Worm (Caenorhabditis elegans): ENCODE data around the gene clp-7.

The clp-7 gene

ce11 chrIV:1459419-1459818, 13.7 kb upstream of the clp-7 start (continued):
- TF ChIP-seq egl-43 (GFP tag; IDR thresholded peaks at IDR 0.05), result no peak
- TF ChIP-seq daf-16 (GFP tag; optimal IDR thresholded peaks at IDR 0.05), result no peak
- TF ChIP-seq daf-16 (tag; optimal IDR thresholded peaks at IDR 0.05), result no peak
- no peak for TF ChIP-seq vab-7 (GFP tag; IDR thresholded peaks at IDR 0.05)
- TF ChIP-seq egl-27 (tag; optimal IDR thresholded peaks at IDR 0.05), result no peak
- no peak for TF ChIP-seq attf-4 (tag; optimal IDR thresholded peaks at IDR 0.05)
- no peak for TF ChIP-seq spr-1 (tag; optimal IDR thresholded peaks at IDR 0.05)
- no peak for TF ChIP-seq snpc-4 (tag; optimal IDR thresholded peaks at IDR 0.05)
- no peak for TF ChIP-seq lir-3 (tag; optimal IDR thresholded peaks at IDR 0.05)
- TF ChIP-seq ceh-20 (GFP tag; IDR thresholded peaks at IDR 0.05), result 0 out of 2 replicates have a peak, but pooled peaks have one; percentile 12
- no peak for TF ChIP-seq ctbp-1 (GFP tag; IDR thresholded peaks at IDR 0.05)
- no peak for TF ChIP-seq unc-39 (tag; optimal IDR thresholded peaks at IDR 0.05)
- TF ChIP-seq nhr-6 (tag; optimal IDR thresholded peaks at IDR 0.05), result no peak
- no peak for TF ChIP-seq mes-2 (tag; optimal IDR thresholded peaks at IDR 0.05; ENCODE audit: poor library complexity, severe bottlenecking)
- no peak for TF ChIP-seq Y5F2A.4 (GFP tag; optimal IDR thresholded peaks at IDR 0.05)
- TF ChIP-seq pqm-1 (tag; optimal IDR thresholded peaks at IDR 0.05), result no peak
- TF ChIP-seq lin-15B (tag; optimal IDR thresholded peaks at IDR 0.05), result no peak
- 0 out of 2 replicates have a peak, but pooled peaks have one; percentile 36 for TF ChIP-seq mdt-29 (GFP tag; IDR thresholded peaks at IDR 0.05)
- no peak for TF ChIP-seq ceh-44 (GFP tag; IDR thresholded peaks at IDR 0.05)
- TF ChIP-seq arid-1 (GFP tag; conservative IDR thresholded peaks at IDR 0.05), result 0 out of 2 replicates have a peak, but pooled peaks have one; percentile 8
- no peak for TF ChIP-seq set-16 (GFP tag; IDR thresholded peaks at IDR 0.05)
- TF ChIP-seq daf-12 (tag; optimal IDR thresholded peaks at IDR 0.05), result no peak
- no peak for TF ChIP-seq ztf-7 (tag; optimal IDR thresholded peaks at IDR 0.05)
- no peak for TF ChIP-seq nhr-10 (tag; optimal IDR thresholded peaks at IDR 0.05)
- peak; percentile 8 for TF ChIP-seq nhr-102 (tag; optimal IDR thresholded peaks at IDR 0.05)
- no peak for TF ChIP-seq nhr-25 (tag; optimal IDR thresholded peaks at IDR 0.05; ENCODE audit: borderline replicate concordance, insufficient read depth)
- TF ChIP-seq aha-1 (tag), result no peak
- no peak for TF ChIP-seq F49E8.2 (tag; optimal IDR thresholded peaks at IDR 0.05; ENCODE audit: borderline replicate concordance)
- TF ChIP-seq nhr-41 (GFP tag; IDR thresholded peaks at IDR 0.05), result no peak
- TF ChIP-seq fkh-10 (GFP tag; optimal IDR thresholded peaks at IDR 0.05), result no peak
- TF ChIP-seq hif-1 (tag; optimal IDR thresholded peaks at IDR 0.05), result no peak
- peak; percentile 16 for TF ChIP-seq dve-1 (tag; optimal IDR thresholded peaks at IDR 0.05; ENCODE audit: insufficient read depth)
- no peak for TF ChIP-seq unc-62 (GFP tag; optimal IDR thresholded peaks at IDR 0.05 in 1 of 2)
- no peak for TF ChIP-seq unc-62 (tag; optimal IDR thresholded peaks at IDR 0.05)
- no peak; the same call in 1 of the 2 replicates for TF ChIP-seq lin-1 (GFP tag; IDR thresholded peaks at IDR 0.05)
- no peak for TF ChIP-seq F26F4.8 (GFP tag; conservative IDR thresholded peaks at IDR 0.05)
- no peak for TF ChIP-seq nhr-48 (tag; optimal IDR thresholded peaks at IDR 0.05)

- 0 out of 2 replicates have a peak, but pooled peaks have one; percentile 18 for TF ChIP-seq egl-43 (GFP tag; IDR thresholded peaks at IDR 0.05)
- no peak for TF ChIP-seq Y5F2A.4 (GFP tag; optimal IDR thresholded peaks at IDR 0.05)
- TF ChIP-seq unc-62 (GFP tag; optimal IDR thresholded peaks at IDR 0.05 in 1 of 2), result peak in 1 of 2 experiments; percentile 86
- no peak for TF ChIP-seq unc-62 (tag; optimal IDR thresholded peaks at IDR 0.05)
- TF ChIP-seq unc-39 (tag; optimal IDR thresholded peaks at IDR 0.05), result no peak
- TF ChIP-seq mxl-2 (GFP tag; conservative IDR thresholded peaks at IDR 0.05), result no peak
- TF ChIP-seq set-16 (GFP tag; IDR thresholded peaks at IDR 0.05), result peak; percentile 56
- TF ChIP-seq aha-1 (tag), result peak; percentile 83
These were observed 12.4 kb upstream of the clp-7 start for ce11 chrIV:1458192-1458591.

ce11 chrIV:1456775-1457174, 11.0 kb upstream of the clp-7 start, which contains the start of gene nadk-1:
Gene nadk-1, plus strand, starts transcription at chrIV:1457075.
- TF ChIP-seq ama-1 (optimal IDR thresholded peaks at IDR 0.05) (no peak), R02D3.7 (tag; optimal IDR thresholded peaks at IDR 0.05) (no peak), lin-1 (GFP tag; IDR thresholded peaks at IDR 0.05) (no peak), mxl-2 (GFP tag; conservative IDR thresholded peaks at IDR 0.05) (no peak), Y5F2A.4 (GFP tag; optimal IDR thresholded peaks at IDR 0.05) (no peak), ceh-44 (GFP tag; IDR thresholded peaks at IDR 0.05) (no peak), mes-2 (tag; optimal IDR thresholded peaks at IDR 0.05; ENCODE audit: poor library complexity, severe bottlenecking) (no peak), ZK546.5 (tag; optimal IDR thresholded peaks at IDR 0.05) (no peak), hmg-1.1 (GFP tag; IDR thresholded peaks at IDR 0.05) (no peak), Y48G9A.11 (GFP tag; IDR thresholded peaks at IDR 0.05) (no peak), mxl-3 (GFP tag; optimal IDR thresholded peaks at IDR 0.05) (no peak), Y105C5A.15 (GFP tag; IDR thresholded peaks at IDR 0.05) (no peak), egl-27 (tag; optimal IDR thresholded peaks at IDR 0.05) (no peak), lir-3 (tag; optimal IDR thresholded peaks at IDR 0.05) (no peak), F26F4.8 (GFP tag; conservative IDR thresholded peaks at IDR 0.05) (no peak), unc-62 (GFP tag; optimal IDR thresholded peaks at IDR 0.05 in 1 of 2) (no peak), unc-62 (tag; optimal IDR thresholded peaks at IDR 0.05) (no peak), zfp-3 (GFP tag; conservative IDR thresholded peaks at IDR 0.05) (no peak), aha-1 (tag) (peak; percentile 16), vab-7 (GFP tag; IDR thresholded peaks at IDR 0.05) (no peak), ces-1 (GFP tag; optimal IDR thresholded peaks at IDR 0.05) (no peak)
